ENCODE assay signal across 1 fruit fly cellular context in genomic region chrX:5329266-5329898, dm6.
TF ChIP-seq lines count a peak whose summit lies in the region.

CG3309 (minus strand) TSS chrX:5329347.
XRCC1 (plus strand) TSS chrX:5329876.

TF ChIP-seq in whole organism, embryonic, 481 proteins besides CTCF, POLR2A, EP300 and RAD21 (continued from another document):
- TF ChIP-seq esg (GFP tag; conservative IDR thresholded peaks at IDR 0.05; lab: Robert Waterston, UW) (peak; percentile 44; the same call in 1 of the 2 replicates), sc (optimal IDR thresholded peaks at IDR 0.05; lab: Kevin White, UChicago) (no peak), sc (GFP tag; optimal IDR thresholded peaks at IDR 0.05; lab: Kevin White, UChicago) (no peak), Hmx (GFP tag; optimal IDR thresholded peaks at IDR 0.05; lab: Kevin White, UChicago) (no peak), Nf-YC (tag; optimal IDR thresholded peaks at IDR 0.05; lab: Kevin White, UChicago) (peak; percentile 50), Mad (GFP tag; optimal IDR thresholded peaks at IDR 0.05; lab: Kevin White, UChicago) (peak; percentile 34), CG2875 (GFP tag; optimal IDR thresholded peaks at IDR 0.05; lab: Kevin White, UChicago) (no peak), D19A (tag; optimal IDR thresholded peaks at IDR 0.05; lab: Kevin White, UChicago) (no peak), CG9876 (GFP tag; optimal IDR thresholded peaks at IDR 0.05; lab: Kevin White, UChicago) (no peak), Ets65A (GFP tag; lab: Kevin White, UChicago) (peak; percentile 87), GATAe (GFP tag; conservative IDR thresholded peaks at IDR 0.05; lab: Robert Waterston, UW) (no peak), repo (GFP tag; optimal IDR thresholded peaks at IDR 0.05; lab: Kevin White, UChicago) (no peak), cas (GFP tag; IDR thresholded peaks at IDR 0.05; lab: Robert Waterston, UW) (no peak), Hmr (GFP tag; optimal IDR thresholded peaks at IDR 0.05; lab: Kevin White, UChicago) (peak; percentile 53), lov (optimal IDR thresholded peaks at IDR 0.05; lab: Kevin White, UChicago) (no peak), lov (GFP tag; IDR thresholded peaks at IDR 0.05; lab: Robert Waterston, UW) (no peak), mirr (GFP tag; optimal IDR thresholded peaks at IDR 0.05; lab: Kevin White, UChicago) (no peak), Hr51 (GFP tag; optimal IDR thresholded peaks at IDR 0.05; lab: Kevin White, UChicago) (peak in 1 of 2 experiments; percentile 29), kay (GFP tag; optimal IDR thresholded peaks at IDR 0.05; lab: Kevin White, UChicago) (no peak), dysf (GFP tag; IDR thresholded peaks at IDR 0.05; lab: Robert Waterston, UW) (peak; percentile 64; the same call in 2 of the 3 replicates), ash1 (GFP tag; optimal IDR thresholded peaks at IDR 0.05; lab: Kevin White, UChicago) (no peak), sob (GFP tag; IDR thresholded peaks at IDR 0.05; lab: Robert Waterston, UW) (peak; percentile 50; the same call in 1 of the 2 replicates), Ets97D (GFP tag; optimal IDR thresholded peaks at IDR 0.05; lab: Kevin White, UChicago) (no peak), CG32767 (GFP tag; IDR thresholded peaks at IDR 0.05; lab: Robert Waterston, UW) (no peak; the same call in 1 of the 2 replicates), CG4707 (GFP tag; optimal IDR thresholded peaks at IDR 0.05; lab: Kevin White, UChicago) (no peak), knrl (GFP tag; IDR thresholded peaks at IDR 0.05; lab: Robert Waterston, UW; ENCODE audit: partially characterized antibody) (peak; percentile 91), CG18764 (GFP tag; optimal IDR thresholded peaks at IDR 0.05; lab: Kevin White, UChicago) (no peak), fd3F (GFP tag; optimal IDR thresholded peaks at IDR 0.05; lab: Kevin White, UChicago) (no peak), CG17359 (tag; optimal IDR thresholded peaks at IDR 0.05; lab: Kevin White, UChicago) (peak; percentile 42), CG17328 (GFP tag; IDR thresholded peaks at IDR 0.05; lab: Robert Waterston, UW) (peak; percentile 50; the same call in 1 of the 2 replicates)
